Fruit fly (Drosophila melanogaster) whole organism, adult: ENCODE data around the gene hale.
A peak's percentile ranks its signal among the peaks of the same experiment; 100 is the strongest.

Experiments used
- CG11617 ChIP-seq: fragments of 200-800 bp; sonication (Bioruptor generic); optimal IDR thresholded peaks from 2 replicates; lab custom pipeline; 2017; ENCODE audit warnings: mild to moderate bottlenecking, missing biosample characterization, missing genetic modification reagents, missing genetic modification characterization
- CG12768 ChIP-seq: fragments of 200-800 bp; sonication (Bioruptor generic); optimal IDR thresholded peaks from 2 replicates; lab custom pipeline; 2017; ENCODE audit warnings: missing biosample characterization, missing genetic modification characterization, mild to moderate bottlenecking, moderate library complexity, missing genetic modification reagents
- CG14711 ChIP-seq: fragments of 200-800 bp; sonication (Bioruptor generic); optimal IDR thresholded peaks from 2 replicates; lab custom pipeline; 2018; ENCODE audit warnings: missing biosample characterization, mild to moderate bottlenecking, missing genetic modification characterization, moderate library complexity
- CG1620 ChIP-seq: fragments of 200-800 bp; sonication (Bioruptor generic); optimal IDR thresholded peaks from 2 replicates; lab custom pipeline; 2016; ENCODE audit warnings: missing biosample characterization, missing genetic modification characterization
- CG33017 ChIP-seq: fragments of 200-800 bp; sonication (Bioruptor generic); optimal IDR thresholded peaks from 2 replicates; lab custom pipeline; 2018; ENCODE audit warnings: missing biosample characterization, mild to moderate bottlenecking, missing genetic modification characterization, moderate library complexity
- CG7045 ChIP-seq: fragments of 200-800 bp; sonication (Bioruptor generic); optimal IDR thresholded peaks from 2 replicates; lab custom pipeline; 2017; ENCODE audit warnings: missing biosample characterization, mild to moderate bottlenecking, missing genetic modification characterization
- Hr96 ChIP-seq: fragments of 200-800 bp; sonication (Bioruptor generic); optimal IDR thresholded peaks from 2 replicates; lab custom pipeline; 2016; ENCODE audit warnings: missing biosample characterization, missing genetic modification characterization
- Mnt ChIP-seq: fragments of 200-800 bp; sonication (Bioruptor generic); optimal IDR thresholded peaks from 2 replicates; lab custom pipeline; 2016; ENCODE audit warnings: missing biosample characterization, mild to moderate bottlenecking, missing genetic modification characterization
- bab1 ChIP-seq: fragments of 200-800 bp; sonication (Bioruptor generic); optimal IDR thresholded peaks from 3 replicates; lab custom pipeline; 2019; ENCODE audit warnings: missing biosample characterization, mild to moderate bottlenecking, missing genetic modification characterization, moderate library complexity
- cnc ChIP-seq, 2 experiments: fragments of >200 bp; optimal IDR thresholded peaks; 2 replicates each; lab custom pipeline; 2017
- kay ChIP-seq: fragments of 200-800 bp; sonication (Bioruptor generic); peaks from one replicate; lab custom pipeline; 2016; ENCODE audit warnings: missing biosample characterization, missing genetic modification characterization, borderline replicate concordance
- tj ChIP-seq: fragments of 200-800 bp; sonication (Bioruptor generic); optimal IDR thresholded peaks from 3 replicates; lab custom pipeline; 2017; ENCODE audit warnings: missing biosample characterization, mild to moderate bottlenecking, missing genetic modification characterization, moderate library complexity

DNA sequence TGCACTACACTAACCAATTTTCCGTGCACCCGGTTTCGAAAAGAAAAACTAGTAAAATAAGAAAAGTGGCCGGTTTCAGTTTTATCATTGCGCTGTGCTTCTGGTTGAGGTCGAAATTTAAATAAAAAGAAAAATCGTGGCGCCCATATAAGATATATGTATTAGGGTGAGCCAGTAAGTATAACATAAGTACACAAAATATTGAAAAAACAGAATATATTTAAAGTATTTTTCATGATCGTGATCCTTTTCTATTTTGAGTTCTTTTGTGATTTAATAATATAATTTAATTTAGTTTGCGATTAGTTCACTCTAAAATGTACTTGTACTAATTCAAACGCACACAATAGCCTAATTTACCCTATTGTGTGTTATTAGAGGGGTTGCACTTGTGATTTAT is 3.2 kb upstream of the hale start, which contains the start of gene Csas:
- TF ChIP-seq cnc (optimal IDR thresholded peaks at IDR 0.05; lab: Kevin White, UChicago) = no peak
- no peak for TF ChIP-seq Mnt (GFP tag; lab: Kevin White, UChicago)
- no peak for TF ChIP-seq CG11617 (GFP tag; lab: Kevin White, UChicago)
- TF ChIP-seq CG1620 (GFP tag; lab: Kevin White, UChicago) = no peak
- TF ChIP-seq kay (GFP tag; lab: Kevin White, UChicago) = peak; percentile 0
- TF ChIP-seq bab1 (GFP tag; lab: Kevin White, UChicago) = peak; percentile 26
- TF ChIP-seq CG14711 = no peak
- TF ChIP-seq tj (GFP tag; lab: Kevin White, UChicago) = no peak
- TF ChIP-seq CG7045 = no peak
- no peak for TF ChIP-seq CG12768
- TF ChIP-seq CG33017 (tag; lab: Kevin White, UChicago) = no peak
- no peak for TF ChIP-seq Hr96 (GFP tag; lab: Kevin White, UChicago)
